Worm (Caenorhabditis elegans) whole organism, L3 larva: Measurements from ENCODE around the gene spp-4.

Experiments used
- R02D3.7 ChIP-seq: fragments of 150-350 bp; optimal IDR thresholded peaks from 2 replicates; lab custom pipeline; 2014; ENCODE audit warnings: missing biosample characterization, missing genetic modification characterization
- ZK546.5 ChIP-seq: sonication (generic microtip); optimal IDR thresholded peaks from 2 replicates; lab custom pipeline; 2017; ENCODE audit warnings: missing biosample characterization, missing genetic modification characterization
- ama-1 ChIP-seq: fragments of 150-350 bp; optimal IDR thresholded peaks from 2 replicates; lab custom pipeline; 2018
- ceh-16 ChIP-seq: sonication (generic microtip); optimal IDR thresholded peaks from 2 replicates; lab custom pipeline; 2017; ENCODE audit warnings: missing biosample characterization, missing genetic modification characterization
- ceh-28 ChIP-seq: fragments of 150-350 bp; optimal IDR thresholded peaks from 2 replicates; lab custom pipeline; 2014; ENCODE audit warnings: missing biosample characterization, missing genetic modification reagents, missing genetic modification characterization
- ceh-82 ChIP-seq: fragments of 150-350 bp; optimal IDR thresholded peaks from 2 replicates; lab custom pipeline; 2014; ENCODE audit warnings: missing biosample characterization, missing genetic modification characterization
- ceh-9 ChIP-seq: sonication (generic microtip); optimal IDR thresholded peaks from 2 replicates; lab custom pipeline; 2018; ENCODE audit warnings: missing biosample characterization, missing genetic modification characterization
- daf-12 ChIP-seq: fragments of 150-350 bp; optimal IDR thresholded peaks from 2 replicates; lab custom pipeline; 2014; ENCODE audit warnings: missing biosample characterization, missing genetic modification reagents, missing genetic modification characterization
- egl-5 ChIP-seq: fragments of 150-350 bp; optimal IDR thresholded peaks from 2 replicates; lab custom pipeline; 2017; ENCODE audit warnings: missing biosample characterization, missing genetic modification reagents, missing genetic modification characterization, inconsistent platforms
- elt-1 ChIP-seq: fragments of 150-350 bp; optimal IDR thresholded peaks from 2 replicates; lab custom pipeline; 2014; ENCODE audit warnings: missing biosample characterization, missing genetic modification characterization
- elt-2 ChIP-seq: sonication (generic microtip); optimal IDR thresholded peaks from 2 replicates; lab custom pipeline; 2016; ENCODE audit warnings: missing genetic modification reagents, mild to moderate bottlenecking, missing genetic modification characterization, missing compliant biosample characterization
- elt-3 ChIP-seq, 3 experiments: fragments of 150-350 bp in 1 of 3; sonication (generic microtip) in 2 of 3; optimal IDR thresholded peaks; 2 replicates in 2 of 3; 4 replicates in 1 of 3; lab custom pipeline; 2014 to 2017; ENCODE audit warnings: missing biosample characterization in 3 of 3, missing genetic modification characterization in 3 of 3
- eor-1 ChIP-seq, 2 experiments: fragments of 150-350 bp; optimal IDR thresholded peaks; 2 replicates each; lab custom pipeline; 2014 to 2018; ENCODE audit warnings: missing biosample characterization in 2 of 2, missing genetic modification characterization in 2 of 2
- fkh-10 ChIP-seq: sonication (generic microtip); optimal IDR thresholded peaks from 2 replicates; lab custom pipeline; 2017; ENCODE audit warnings: missing biosample characterization, missing genetic modification reagents, missing genetic modification characterization
- fkh-2 ChIP-seq: fragments of 150-350 bp; optimal IDR thresholded peaks from 2 replicates; lab custom pipeline; 2014; ENCODE audit warnings: missing biosample characterization, missing genetic modification reagents, missing genetic modification characterization
- fos-1 ChIP-seq: fragments of 150-350 bp; optimal IDR thresholded peaks from 2 replicates; lab custom pipeline; 2014; ENCODE audit warnings: missing biosample characterization, missing genetic modification characterization
- hmg-11 ChIP-seq: sonication (generic microtip); optimal IDR thresholded peaks from 2 replicates; lab custom pipeline; 2016; ENCODE audit warnings: missing genetic modification characterization, missing compliant biosample characterization
- jun-1 ChIP-seq: fragments of 150-350 bp; optimal IDR thresholded peaks from 2 replicates; lab custom pipeline; 2014; ENCODE audit warnings: missing biosample characterization, missing genetic modification reagents, missing genetic modification characterization
- lin-15B ChIP-seq: fragments of 150-350 bp; optimal IDR thresholded peaks from 2 replicates; lab custom pipeline; 2014; ENCODE audit warnings: missing biosample characterization, missing genetic modification characterization
- lin-39 ChIP-seq: fragments of 150-350 bp; optimal IDR thresholded peaks from 2 replicates; lab custom pipeline; 2018; ENCODE audit warnings: missing biosample characterization, missing genetic modification reagents, missing genetic modification characterization
- mdl-1 ChIP-seq: fragments of 150-350 bp; optimal IDR thresholded peaks from 2 replicates; lab custom pipeline; 2014; ENCODE audit warnings: missing biosample characterization, missing genetic modification characterization
- mml-1 ChIP-seq: fragments of 150-350 bp; sonication (generic microtip); optimal IDR thresholded peaks from 3 replicates; lab custom pipeline; 2014; ENCODE audit warnings: missing biosample characterization, missing genetic modification characterization
- nfya-1 ChIP-seq: sonication (generic microtip); optimal IDR thresholded peaks from 2 replicates; lab custom pipeline; 2017; ENCODE audit warnings: missing genetic modification characterization, mild to moderate bottlenecking, missing compliant biosample characterization, antibody characterized with exemption, moderate library complexity; ENCODE audit not compliant: insufficient read depth
- nhr-11 ChIP-seq: fragments of 150-350 bp; optimal IDR thresholded peaks from 2 replicates; lab custom pipeline; 2014; ENCODE audit warnings: missing biosample characterization, missing genetic modification characterization
- nhr-12 ChIP-seq: fragments of 150-350 bp; optimal IDR thresholded peaks from 2 replicates; lab custom pipeline; 2014; ENCODE audit warnings: missing biosample characterization, missing genetic modification characterization
- nhr-23 ChIP-seq: fragments of 150-350 bp; optimal IDR thresholded peaks from 2 replicates; lab custom pipeline; 2014; ENCODE audit warnings: missing biosample characterization, missing genetic modification reagents, missing genetic modification characterization
- nhr-237 ChIP-seq: fragments of 150-350 bp; optimal IDR thresholded peaks from 2 replicates; lab custom pipeline; 2014; ENCODE audit warnings: missing biosample characterization, missing genetic modification characterization
- nhr-28 ChIP-seq: fragments of 150-350 bp; optimal IDR thresholded peaks from 2 replicates; lab custom pipeline; 2014; ENCODE audit warnings: missing biosample characterization, missing genetic modification characterization
- nhr-43 ChIP-seq: sonication (generic microtip); optimal IDR thresholded peaks from 2 replicates; lab custom pipeline; 2016; ENCODE audit warnings: mild to moderate bottlenecking, missing genetic modification characterization, missing compliant biosample characterization; ENCODE audit not compliant: poor library complexity, severe bottlenecking
- nhr-67 ChIP-seq: fragments of 150-350 bp; optimal IDR thresholded peaks from 2 replicates; lab custom pipeline; 2014; ENCODE audit warnings: missing biosample characterization, missing genetic modification characterization
- nhr-76 ChIP-seq: fragments of 150-350 bp; sonication (generic microtip); optimal IDR thresholded peaks from 5 replicates; lab custom pipeline; 2014; ENCODE audit warnings: missing biosample characterization, missing genetic modification characterization
- nhr-77 ChIP-seq: fragments of 150-350 bp; optimal IDR thresholded peaks from 2 replicates; lab custom pipeline; 2014; ENCODE audit warnings: missing biosample characterization, missing genetic modification characterization
- pqm-1 ChIP-seq: fragments of 150-350 bp; optimal IDR thresholded peaks from 2 replicates; lab custom pipeline; 2017; ENCODE audit warnings: missing biosample characterization, missing genetic modification characterization, inconsistent platforms
- sea-2 ChIP-seq: fragments of 150-350 bp; sonication (generic microtip); optimal IDR thresholded peaks from 4 replicates; lab custom pipeline; 2014; ENCODE audit warnings: missing biosample characterization, missing genetic modification reagents, missing genetic modification characterization
- skn-1 ChIP-seq: fragments of 150-350 bp; optimal IDR thresholded peaks from 2 replicates; lab custom pipeline; 2014; ENCODE audit warnings: missing biosample characterization, missing genetic modification characterization
- snpc-4 ChIP-seq: fragments of 150-350 bp; optimal IDR thresholded peaks from 2 replicates; lab custom pipeline; 2014; ENCODE audit warnings: missing biosample characterization, missing genetic modification characterization
- tbx-2 ChIP-seq: sonication (generic microtip); optimal IDR thresholded peaks from 2 replicates; lab custom pipeline; 2016; ENCODE audit warnings: mild to moderate bottlenecking, missing genetic modification characterization, missing compliant biosample characterization
- unc-39 ChIP-seq: sonication (generic microtip); optimal IDR thresholded peaks from 4 replicates; lab custom pipeline; 2017; ENCODE audit warnings: missing biosample characterization, missing genetic modification characterization
- unc-62 ChIP-seq: fragments of 150-350 bp; sonication (generic microtip); optimal IDR thresholded peaks from 4 replicates; lab custom pipeline; 2014; ENCODE audit warnings: missing biosample characterization, missing genetic modification reagents, missing genetic modification characterization
- zag-1 ChIP-seq: fragments of 150-350 bp; optimal IDR thresholded peaks from 2 replicates; lab custom pipeline; 2014; ENCODE audit warnings: missing biosample characterization, missing genetic modification characterization
- ztf-11 ChIP-seq: fragments of 150-350 bp; optimal IDR thresholded peaks from 2 replicates; lab custom pipeline; 2014; ENCODE audit warnings: missing biosample characterization, missing genetic modification characterization
- ztf-4 ChIP-seq: fragments of 150-350 bp; optimal IDR thresholded peaks from 2 replicates; lab custom pipeline; 2014; ENCODE audit warnings: missing biosample characterization, missing genetic modification characterization

Gene spp-4

ce11 chrX:7314564-7314963, 4.0 kb downstream of the spp-4 start:
- TF ChIP-seq nhr-43 (tag; lab: Kevin White, UChicago), result no peak
- no peak for TF ChIP-seq ztf-4 (tag; lab: Kevin White, UChicago)
- peak; percentile 54 for TF ChIP-seq elt-2
- no peak for TF ChIP-seq tbx-2 (tag; lab: Kevin White, UChicago)
- TF ChIP-seq pqm-1 (tag; lab: Kevin White, UChicago), result peak; percentile 4

- TF ChIP-seq nhr-77 (tag; lab: Kevin White, UChicago) (no peak), mdl-1 (tag; lab: Kevin White, UChicago) (no peak), nhr-237 (tag; lab: Kevin White, UChicago) (no peak), fkh-10 (GFP tag; lab: Kevin White, UChicago) (no peak), nhr-67 (tag; lab: Kevin White, UChicago) (no peak), nfya-1 (no peak), tbx-2 (tag; lab: Kevin White, UChicago) (no peak), elt-2 (no peak)
Measured at ce11 chrX:7313236-7313635, 5.3 kb downstream of the spp-4 start.

DNA sequence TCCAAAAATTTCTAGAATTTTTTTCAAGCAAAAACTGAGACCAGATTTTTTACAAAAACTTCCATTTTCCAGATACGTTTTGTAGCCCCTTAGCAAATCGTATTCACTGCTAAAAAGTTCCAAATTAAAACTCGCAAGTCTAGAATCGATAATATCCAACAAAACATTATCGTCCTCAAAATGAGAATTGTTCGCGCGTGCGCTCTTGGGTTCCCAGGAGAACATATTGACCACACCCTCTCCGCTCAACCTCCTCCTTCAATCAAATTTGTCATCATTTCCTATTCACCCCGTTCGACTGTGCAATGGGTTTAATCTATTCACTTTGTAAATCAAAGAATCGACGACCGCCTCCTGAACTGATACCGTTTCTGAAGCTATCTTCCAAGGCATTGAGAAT, 6.7 kb downstream of the spp-4 start:
- TF ChIP-seq ztf-4 (tag; lab: Kevin White, UChicago) (no peak), fkh-2 (tag; lab: Kevin White, UChicago) (no peak), nfya-1 (no peak), ZK546.5 (tag; lab: Kevin White, UChicago) (no peak), fkh-10 (GFP tag; lab: Kevin White, UChicago) (no peak), lin-39 (tag; lab: Kevin White, UChicago) (no peak), daf-12 (tag; lab: Kevin White, UChicago) (no peak)
- TF ChIP-seq, all 47 proteins: peak for 0

ce11 chrX:7309775-7310174, 8.8 kb downstream of the spp-4 start, which contains the start of the genes his-38 and his-40:
Gene his-38, minus strand, starts transcription at chrX:7309875.
Gene his-40, plus strand, starts transcription at chrX:7310110.
- TF ChIP-seq nhr-237 (tag; lab: Kevin White, UChicago) (no peak), ztf-11 (no peak), ceh-16 (tag; lab: Kevin White, UChicago) (no peak), ceh-28 (tag; lab: Kevin White, UChicago) (no peak), ceh-9 (tag; lab: Kevin White, UChicago) (no peak), fkh-10 (GFP tag; lab: Kevin White, UChicago) (no peak), elt-1 (tag; lab: Kevin White, UChicago) (no peak), elt-2 (no peak), lin-15B (no peak), fkh-2 (tag; lab: Kevin White, UChicago) (no peak), nhr-43 (tag; lab: Kevin White, UChicago) (no peak), hmg-11 (tag; lab: Kevin White, UChicago) (no peak), snpc-4 (no peak), ztf-4 (tag; lab: Kevin White, UChicago) (no peak), ceh-82 (no peak), fos-1 (tag; lab: Kevin White, UChicago) (no peak)

ce11 chrX:7306434-7306833, 12.1 kb downstream of the spp-4 start:
- TF ChIP-seq jun-1 (tag; lab: Kevin White, UChicago) (no peak), mdl-1 (tag; lab: Kevin White, UChicago) (peak; percentile 12), ztf-4 (tag; lab: Kevin White, UChicago) (no peak), elt-2 (no peak), unc-39 (tag; lab: Kevin White, UChicago) (no peak), nhr-43 (tag; lab: Kevin White, UChicago) (no peak), nhr-67 (tag; lab: Kevin White, UChicago) (no peak), sea-2 (GFP tag; lab: Kevin White, UChicago) (no peak), eor-1 (tag; optimal IDR thresholded peaks at IDR 0.05; lab: Kevin White, UChicago) (no peak), lin-15B (peak; percentile 35), nhr-11 (tag; lab: Kevin White, UChicago) (no peak), pqm-1 (tag; lab: Kevin White, UChicago) (no peak), nhr-23 (no peak), skn-1 (tag; lab: Kevin White, UChicago) (no peak), nhr-12 (tag; lab: Kevin White, UChicago) (no peak), nhr-76 (no peak), fkh-2 (tag; lab: Kevin White, UChicago) (no peak), ama-1 (lab: Kevin White, UChicago) (no peak), zag-1 (tag; lab: Kevin White, UChicago) (no peak), ceh-9 (tag; lab: Kevin White, UChicago) (no peak), mml-1 (no peak), egl-5 (no peak), elt-3 (tag; optimal IDR thresholded peaks at IDR 0.05; lab: Kevin White, UChicago) (no peak), nhr-237 (tag; lab: Kevin White, UChicago) (no peak), ceh-16 (tag; lab: Kevin White, UChicago) (no peak), R02D3.7 (tag; lab: Kevin White, UChicago) (peak; percentile 1), nfya-1 (peak; percentile 72), fkh-10 (GFP tag; lab: Kevin White, UChicago) (no peak), nhr-28 (no peak), unc-62 (GFP tag; lab: Kevin White, UChicago) (no peak), ceh-28 (tag; lab: Kevin White, UChicago) (peak; percentile 48), fos-1 (tag; lab: Kevin White, UChicago) (no peak), nhr-77 (tag; lab: Kevin White, UChicago) (no peak)
